Worm (Caenorhabditis elegans) whole organism, mixed stage, embryonic: Measurements from ENCODE around the gene arf-1.

Source experiments
- M03D4.4 ChIP-seq: sonication (generic microtip); optimal IDR thresholded peaks from 2 replicates; lab custom pipeline; 2017; ENCODE audit warnings: mild to moderate bottlenecking, missing genetic modification characterization, missing compliant biosample characterization
- elt-1 ChIP-seq: sonication (generic microtip); optimal IDR thresholded peaks from 2 replicates; lab custom pipeline; 2017; ENCODE audit warnings: missing genetic modification characterization, mild to moderate bottlenecking, missing compliant biosample characterization, antibody characterized with exemption, moderate library complexity, borderline replicate concordance; ENCODE audit not compliant: insufficient read depth
- elt-3 ChIP-seq: fragments of 150-350 bp; optimal IDR thresholded peaks from 2 replicates; lab custom pipeline; 2014; ENCODE audit warnings: missing biosample characterization, missing genetic modification characterization
- nhr-76 ChIP-seq: sonication (generic microtip); optimal IDR thresholded peaks from 2 replicates; lab custom pipeline; 2017; ENCODE audit warnings: missing biosample characterization, missing genetic modification characterization
- sem-2 ChIP-seq: fragments of 200-800 bp; sonication (Bioruptor generic); optimal IDR thresholded peaks from 2 replicates; lab custom pipeline; 2018; ENCODE audit warnings: mild to moderate bottlenecking, missing genetic modification characterization, missing compliant biosample characterization
- unc-39 ChIP-seq: fragments of 150-350 bp; optimal IDR thresholded peaks from 2 replicates; lab custom pipeline; 2014; ENCODE audit warnings: missing biosample characterization, missing genetic modification characterization
- unc-62 ChIP-seq: fragments of 150-350 bp; optimal IDR thresholded peaks from 2 replicates; lab custom pipeline; 2014; ENCODE audit warnings: missing biosample characterization, missing genetic modification reagents, missing genetic modification characterization

DNA sequence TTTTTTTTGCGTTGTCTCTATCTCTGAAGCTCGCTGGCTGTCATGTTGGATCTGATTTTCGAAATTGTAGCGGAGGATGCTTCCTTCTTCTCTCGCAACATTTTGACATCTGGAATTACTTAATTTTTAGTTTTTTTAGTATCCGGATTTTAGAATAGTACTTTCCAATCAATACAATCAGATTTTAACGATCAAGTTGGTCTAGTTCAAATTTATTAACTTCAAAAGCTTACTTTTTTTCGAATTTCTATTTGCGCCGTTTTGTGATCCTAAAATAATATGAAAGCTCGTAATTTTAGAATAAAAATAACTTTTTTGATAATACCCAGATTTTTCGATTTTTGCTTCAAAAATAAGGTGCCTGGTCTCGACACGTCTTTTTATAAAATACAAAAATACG is 4.6 kb upstream of the arf-1 start, which contains the start of gene B0336.12:
- no peak for TF ChIP-seq sem-2
- no peak for TF ChIP-seq nhr-76
- no peak for TF ChIP-seq elt-1 (tag; lab: Kevin White, UChicago)
- no peak for TF ChIP-seq elt-3 (tag; lab: Kevin White, UChicago)
- TF ChIP-seq unc-62, result no peak
- TF ChIP-seq M03D4.4 (tag; lab: Kevin White, UChicago), result no peak
- TF ChIP-seq unc-39 (tag; lab: Kevin White, UChicago), result no peak
